Worm (Caenorhabditis elegans): Measurements from ENCODE around the gene cuc-1.

Gene cuc-1

DNA sequence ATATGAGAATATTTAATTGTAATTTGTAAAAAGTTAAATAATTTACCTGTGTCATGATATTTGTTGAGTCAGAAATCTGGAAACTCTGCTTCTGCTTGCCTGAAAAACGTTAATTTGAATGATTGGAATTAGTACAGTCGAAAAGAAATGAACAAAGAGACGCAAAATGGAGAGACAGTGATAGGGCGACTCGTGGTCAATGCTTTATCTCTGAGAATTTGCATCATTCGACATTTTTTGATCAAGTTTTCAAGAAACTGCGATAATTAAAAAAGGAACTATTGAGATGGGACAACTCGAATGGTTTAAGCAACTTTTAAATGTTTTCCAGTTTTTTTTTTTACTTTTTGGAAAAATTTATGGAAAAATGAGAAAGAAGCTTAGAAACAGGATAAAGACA is at the start of gene cuc-1:
Gene cuc-1 (minus strand): TSS at position 101 of the 400 bp plus-strand sequence.
- no peak for TF ChIP-seq him-1 (tag; optimal IDR thresholded peaks at IDR 0.05)
- no peak for TF ChIP-seq dao-5 (tag; optimal IDR thresholded peaks at IDR 0.05)
- TF ChIP-seq W03F9.2 (tag; optimal IDR thresholded peaks at IDR 0.05), result no peak

DNA sequence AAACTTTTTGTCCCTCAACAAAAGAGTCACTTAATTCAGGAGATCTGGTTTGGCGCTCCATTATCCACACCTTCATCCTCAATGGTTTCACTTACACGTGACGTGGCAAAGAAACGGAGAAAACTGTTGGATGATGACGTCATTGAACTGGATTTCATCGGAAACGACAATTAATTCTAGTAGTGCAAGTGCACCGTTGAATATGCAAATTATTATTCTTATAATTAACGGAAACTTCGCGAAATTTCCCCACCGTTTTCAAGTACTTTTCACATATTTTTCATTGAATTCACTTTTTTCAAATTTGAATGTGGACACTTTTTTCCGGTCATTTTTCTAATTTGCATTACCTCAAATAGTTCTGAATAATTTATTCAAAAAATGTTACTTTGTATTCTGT is 48.5 kb upstream of the cuc-1 start, which contains the start of gene ZK688.1:
Gene ZK688.1 (plus strand): TSS at position 301 of the 400 bp plus-strand sequence.
- TF ChIP-seq him-1 (tag; optimal IDR thresholded peaks at IDR 0.05), result no peak
- no peak for TF ChIP-seq W03F9.2 (tag; optimal IDR thresholded peaks at IDR 0.05)
- no peak for TF ChIP-seq dao-5 (tag; optimal IDR thresholded peaks at IDR 0.05)

DNA sequence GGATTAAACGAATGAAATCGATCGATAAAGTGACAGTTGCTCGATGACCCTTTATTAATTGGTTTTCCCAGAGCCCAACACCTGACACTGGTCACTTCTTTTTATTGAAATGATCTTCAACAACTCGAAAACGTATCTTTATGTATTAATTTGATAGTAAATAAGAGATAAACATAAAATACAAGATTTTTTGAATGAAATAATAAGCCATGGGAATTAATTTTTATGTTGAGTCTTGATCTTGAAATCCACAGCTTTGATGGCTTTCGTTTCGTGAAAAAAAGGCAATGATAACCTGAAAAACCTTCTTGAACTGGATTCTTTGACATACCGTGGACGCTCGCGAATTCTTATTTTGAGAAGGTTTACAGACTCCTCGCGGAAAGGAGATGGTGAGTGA is 46.7 kb upstream of the cuc-1 start, which contains the start of gene pcp-5:
Gene pcp-5 (minus strand): TSS at position 101 of the 400 bp plus-strand sequence.
- TF ChIP-seq him-1 (tag; optimal IDR thresholded peaks at IDR 0.05) (no peak), W03F9.2 (tag; optimal IDR thresholded peaks at IDR 0.05) (no peak), dao-5 (tag; optimal IDR thresholded peaks at IDR 0.05) (no peak)

DNA sequence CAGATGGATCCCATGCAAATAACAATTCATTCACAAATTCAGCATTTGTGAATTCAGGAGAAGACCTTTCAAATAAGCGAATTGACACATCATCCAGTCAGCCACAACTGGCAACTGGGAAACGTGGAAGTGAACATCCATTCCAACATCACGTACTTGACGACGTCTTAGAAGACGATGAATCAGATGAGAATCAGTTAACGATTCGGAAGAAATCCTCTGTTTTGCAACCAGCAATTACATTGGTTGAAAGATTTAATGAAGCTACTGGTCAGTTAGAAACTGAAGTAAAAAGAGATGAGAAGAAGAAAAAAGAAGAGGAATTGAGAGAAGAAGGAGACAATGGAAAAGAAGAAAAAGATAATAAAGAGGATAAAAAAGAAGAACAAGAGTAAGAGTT is 42.6 kb upstream of the cuc-1 start:
- TF ChIP-seq W03F9.2 (tag; optimal IDR thresholded peaks at IDR 0.05) (no peak), him-1 (tag; optimal IDR thresholded peaks at IDR 0.05) (no peak), dao-5 (tag; optimal IDR thresholded peaks at IDR 0.05) (no peak)

DNA sequence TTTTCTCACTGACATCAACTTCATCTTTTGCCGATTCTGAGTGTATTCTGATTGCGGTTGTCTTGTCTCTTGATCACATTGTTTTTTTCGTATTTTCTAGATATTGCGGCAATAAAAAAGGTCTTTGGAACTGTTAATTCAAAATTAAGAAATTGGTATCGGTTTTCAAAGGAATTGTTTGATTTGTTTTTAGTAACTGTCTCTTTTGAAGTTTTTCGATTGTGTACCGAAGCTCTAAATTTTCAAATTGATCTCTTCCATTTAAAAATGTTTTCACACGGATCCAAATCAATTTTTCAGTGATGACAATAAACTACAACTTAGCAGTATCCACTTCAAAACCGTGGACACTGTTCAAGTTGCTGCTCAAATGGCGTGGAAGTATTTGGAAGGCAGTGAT is 39.9 kb upstream of the cuc-1 start, which contains the start of gene best-24:
Gene best-24 (plus strand): TSS at position 301 of the 400 bp plus-strand sequence.
- TF ChIP-seq dao-5 (tag; optimal IDR thresholded peaks at IDR 0.05) (no peak), him-1 (tag; optimal IDR thresholded peaks at IDR 0.05) (no peak), W03F9.2 (tag; optimal IDR thresholded peaks at IDR 0.05) (no peak)

ce11 chrIII:7897733-7898132 is 36.9 kb upstream of the cuc-1 start:
- TF ChIP-seq dao-5 (tag; optimal IDR thresholded peaks at IDR 0.05), result no peak
- no peak for TF ChIP-seq him-1 (tag; optimal IDR thresholded peaks at IDR 0.05)
- TF ChIP-seq W03F9.2 (tag; optimal IDR thresholded peaks at IDR 0.05), result no peak

ce11 chrIII:7896925-7897324 is 36.1 kb upstream of the cuc-1 start, which contains the start of gene ZK688.10:
ZK688.10 (minus strand) TSS chrIII:7897025.
- TF ChIP-seq dao-5 (tag; optimal IDR thresholded peaks at IDR 0.05) (no peak), him-1 (tag; optimal IDR thresholded peaks at IDR 0.05) (no peak), W03F9.2 (tag; optimal IDR thresholded peaks at IDR 0.05) (no peak)

- TF ChIP-seq him-1 (tag; optimal IDR thresholded peaks at IDR 0.05) (no peak), W03F9.2 (tag; optimal IDR thresholded peaks at IDR 0.05) (no peak), dao-5 (tag; optimal IDR thresholded peaks at IDR 0.05) (no peak)
These were observed 33.9 kb upstream of the cuc-1 start, which contains the start of gene ZK688.4 for ce11 chrIII:7894724-7895123. ZK688.4 (plus strand) TSS chrIII:7895024.

DNA sequence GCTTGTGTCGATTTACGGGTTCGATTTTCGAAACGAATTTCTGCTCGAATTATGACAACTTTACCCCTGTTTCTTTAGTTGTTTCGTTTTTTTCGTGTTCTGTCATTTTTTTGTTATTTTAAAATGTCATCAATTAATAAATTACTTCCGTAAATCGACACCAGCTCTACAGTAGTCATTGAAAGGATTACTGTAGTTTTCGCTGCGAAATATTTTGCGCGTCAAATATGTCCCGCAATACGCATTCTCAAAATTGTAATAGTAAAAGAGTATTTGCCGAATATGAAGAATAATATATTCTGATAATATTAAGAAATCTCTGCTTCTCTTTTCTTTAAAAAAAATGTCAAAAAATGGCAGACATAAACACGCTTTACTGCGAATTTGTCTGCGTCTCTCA is 32.4 kb upstream of the cuc-1 start:
- TF ChIP-seq W03F9.2 (tag; optimal IDR thresholded peaks at IDR 0.05), result no peak
- TF ChIP-seq dao-5 (tag; optimal IDR thresholded peaks at IDR 0.05), result no peak
- no peak for TF ChIP-seq him-1 (tag; optimal IDR thresholded peaks at IDR 0.05)

DNA sequence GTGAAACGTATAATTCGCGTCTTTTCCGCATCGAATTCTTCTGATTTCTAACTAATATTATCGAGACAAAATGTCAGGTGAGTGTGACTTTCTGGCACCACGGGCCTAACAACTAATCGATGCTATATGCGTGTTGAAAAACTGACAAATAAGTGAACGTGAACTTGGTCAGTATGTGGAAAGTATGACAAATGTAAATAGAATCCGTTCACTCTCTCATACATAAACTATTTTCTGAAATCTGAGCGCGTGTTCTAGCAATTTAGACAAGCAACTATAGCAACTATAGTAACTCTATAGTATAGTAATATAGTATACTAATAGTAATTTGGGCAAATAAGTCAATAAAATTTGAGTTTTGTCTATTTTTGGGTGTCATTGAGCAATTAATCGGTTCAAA is 31.5 kb upstream of the cuc-1 start:
- TF ChIP-seq him-1 (tag; optimal IDR thresholded peaks at IDR 0.05) (no peak), dao-5 (tag; optimal IDR thresholded peaks at IDR 0.05) (no peak), W03F9.2 (tag; optimal IDR thresholded peaks at IDR 0.05) (no peak)

DNA sequence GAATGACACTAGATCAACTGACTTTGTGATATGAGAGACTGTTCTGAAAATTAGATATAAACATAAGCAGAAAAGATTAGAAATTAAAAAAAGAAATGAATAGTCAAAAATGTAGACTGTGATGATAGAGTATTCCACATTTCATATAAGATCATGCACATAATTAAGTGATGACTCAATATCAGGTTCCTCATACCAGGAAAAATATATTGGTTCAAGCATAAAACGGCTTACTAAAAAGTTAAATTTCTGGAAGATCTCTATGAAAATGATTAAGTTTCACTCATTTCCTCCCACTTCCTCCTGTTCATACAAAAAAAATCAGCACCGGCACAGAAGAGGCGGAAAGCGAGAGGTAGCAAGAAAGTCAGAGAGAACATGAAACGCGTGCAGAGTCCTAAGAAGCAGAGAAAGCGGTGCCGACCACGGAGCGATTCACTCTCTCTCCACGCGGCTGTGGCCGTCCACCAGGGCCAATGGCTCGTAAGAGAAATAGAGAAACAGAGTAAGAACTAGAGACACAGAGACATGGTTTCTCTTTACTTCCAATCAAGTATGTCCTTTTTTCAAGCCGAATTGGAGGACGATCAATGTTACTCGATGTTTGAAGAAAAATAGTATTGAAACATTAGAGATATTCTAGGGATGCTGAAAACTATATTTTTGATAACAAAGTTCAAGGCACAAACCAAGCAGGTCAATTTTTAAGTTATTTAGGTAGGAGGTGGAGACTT is 31.0 kb upstream of the cuc-1 start, which contains the start of the genes ZK688.5 and fahd-1:
Gene ZK688.5 (minus strand): TSS at position 51 of the 734 bp plus-strand sequence.
Gene fahd-1 (plus strand): TSS at position 684 of the 734 bp plus-strand sequence.
- TF ChIP-seq W03F9.2 (tag; optimal IDR thresholded peaks at IDR 0.05) (peak; percentile 60), him-1 (tag; optimal IDR thresholded peaks at IDR 0.05) (no peak)

DNA sequence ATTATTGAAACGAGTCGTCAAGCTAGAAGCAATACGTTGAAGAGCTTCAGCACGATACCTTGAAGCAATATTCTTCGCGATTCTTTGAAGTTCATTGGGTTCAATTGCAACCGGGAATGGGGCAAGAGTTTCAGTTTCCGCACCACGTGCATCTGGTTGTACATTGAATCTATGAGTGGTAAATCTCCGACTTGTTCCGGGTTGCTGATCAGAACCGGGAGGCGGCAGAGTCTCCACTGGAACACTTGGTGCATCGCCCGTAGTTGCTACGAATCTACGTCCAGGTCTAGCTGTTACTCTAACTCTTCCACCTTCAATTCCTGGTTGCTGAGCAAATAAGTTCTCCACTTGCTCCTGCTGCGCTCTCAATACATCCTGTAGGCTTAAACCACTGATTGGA is 28.3 kb upstream of the cuc-1 start:
- TF ChIP-seq dao-5 (tag; optimal IDR thresholded peaks at IDR 0.05) (no peak), W03F9.2 (tag; optimal IDR thresholded peaks at IDR 0.05) (no peak), him-1 (tag; optimal IDR thresholded peaks at IDR 0.05) (no peak)

ce11 chrIII:7884863-7885262 is 24.1 kb upstream of the cuc-1 start, which contains the start of gene ZK688.11:
ZK688.11 (minus strand) TSS chrIII:7884963.
- TF ChIP-seq W03F9.2 (tag; optimal IDR thresholded peaks at IDR 0.05), result no peak
- TF ChIP-seq dao-5 (tag; optimal IDR thresholded peaks at IDR 0.05), result no peak
- no peak for TF ChIP-seq him-1 (tag; optimal IDR thresholded peaks at IDR 0.05)

DNA sequence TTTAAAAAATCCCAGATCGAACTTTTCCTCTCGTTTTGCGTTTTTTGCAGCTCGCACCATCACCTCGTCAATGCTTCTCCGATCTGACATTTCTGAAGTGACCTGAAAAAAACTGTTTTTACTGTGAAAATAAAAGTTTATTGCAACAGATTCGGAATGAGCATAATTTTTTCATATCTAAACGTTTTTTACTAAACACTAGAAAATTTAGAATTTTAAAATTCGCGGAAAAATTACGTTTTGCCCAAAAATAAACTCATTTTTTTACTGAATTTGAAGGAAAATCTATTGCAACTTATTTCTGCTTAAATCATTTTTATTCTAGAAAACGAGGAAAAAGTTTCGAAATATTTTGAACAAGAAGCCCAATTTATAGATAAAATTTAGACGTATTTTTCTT is 22.1 kb upstream of the cuc-1 start, which contains the start of gene ZK688.9:
Gene ZK688.9 (minus strand): TSS at position 101 of the 400 bp plus-strand sequence.
- TF ChIP-seq him-1 (tag; optimal IDR thresholded peaks at IDR 0.05), result no peak
- TF ChIP-seq W03F9.2 (tag; optimal IDR thresholded peaks at IDR 0.05), result no peak
- TF ChIP-seq dao-5 (tag; optimal IDR thresholded peaks at IDR 0.05), result no peak

All from whole organism, L4/young adult.